Fruit fly (Drosophila melanogaster): Measurements from ENCODE around the gene CG33947.
"Not testable (repeated sequence)": the region's sequence is repeated elsewhere in the genome, so short reads cannot be mapped to it uniquely, and the experiment has no call there.

Gene CG33947

dm6 chr3L:11119396-11119900 is 23.2 kb downstream of the CG33947 start:
- TF ChIP-seq CG8478 (optimal IDR thresholded peaks at IDR 0.05) (no peak), pan (optimal IDR thresholded peaks at IDR 0.05) (no peak), EcR (GFP tag; optimal IDR thresholded peaks at IDR 0.05) (no peak)

- no peak for TF ChIP-seq psq (optimal IDR thresholded peaks at IDR 0.05)
Measured at dm6 chr3L:11119901-11120418, 23.7 kb downstream of the CG33947 start.

- no peak for TF ChIP-seq usp (GFP tag; optimal IDR thresholded peaks at IDR 0.05)
- no peak for TF ChIP-seq Dll (optimal IDR thresholded peaks at IDR 0.05)
- TF ChIP-seq EcR (GFP tag; optimal IDR thresholded peaks at IDR 0.05), result no peak
- TF ChIP-seq psq (optimal IDR thresholded peaks at IDR 0.05), result no peak
- no peak for TF ChIP-seq CG8478 (optimal IDR thresholded peaks at IDR 0.05)
- TF ChIP-seq pan (optimal IDR thresholded peaks at IDR 0.05), result no peak
Measured at dm6 chr3L:11120419-11120958, 24.2 kb downstream of the CG33947 start, which contains the start of the genes FoxK and mRpL2. TSS of gene FoxK (minus strand) at chr3L:11120783. TSS of gene mRpL2 (plus strand) at chr3L:11120847.

- TF ChIP-seq EcR (GFP tag; optimal IDR thresholded peaks at IDR 0.05), result no peak
- TF ChIP-seq pan (optimal IDR thresholded peaks at IDR 0.05), result no peak
- TF ChIP-seq usp (GFP tag; optimal IDR thresholded peaks at IDR 0.05), result no peak
- TF ChIP-seq psq (optimal IDR thresholded peaks at IDR 0.05), result no peak
- no peak for TF ChIP-seq Dll (optimal IDR thresholded peaks at IDR 0.05)
- no peak for TF ChIP-seq CG8478 (optimal IDR thresholded peaks at IDR 0.05)
Measured at dm6 chr3L:11123088-11123487, 26.8 kb downstream of the CG33947 start, which contains the start of the genes Ufd1 and NaPi-III. TSS of gene Ufd1 (minus strand) at chr3L:11123216. TSS of gene NaPi-III (plus strand) at chr3L:11123348.

dm6 chr3L:11123598-11124284 is 27.4 kb downstream of the CG33947 start:
- TF ChIP-seq Dll (optimal IDR thresholded peaks at IDR 0.05) (peak; percentile 90), pan (optimal IDR thresholded peaks at IDR 0.05) (no peak)

- TF ChIP-seq Dll (optimal IDR thresholded peaks at IDR 0.05) (no peak), pan (optimal IDR thresholded peaks at IDR 0.05) (no peak), psq (optimal IDR thresholded peaks at IDR 0.05) (no peak), EcR (GFP tag; optimal IDR thresholded peaks at IDR 0.05) (no peak), usp (GFP tag; optimal IDR thresholded peaks at IDR 0.05) (no peak), CG8478 (optimal IDR thresholded peaks at IDR 0.05) (no peak)
Measured at dm6 chr3L:11124439-11124838, 28.1 kb downstream of the CG33947 start.

- TF ChIP-seq EcR (GFP tag; optimal IDR thresholded peaks at IDR 0.05), result no peak
- no peak for TF ChIP-seq usp (GFP tag; optimal IDR thresholded peaks at IDR 0.05)
Measured at dm6 chr3L:11124841-11125240, 28.5 kb downstream of the CG33947 start.

dm6 chr3L:11125636-11126532 is 29.6 kb downstream of the CG33947 start:
- no peak for TF ChIP-seq Dll (optimal IDR thresholded peaks at IDR 0.05)
- TF ChIP-seq pan (optimal IDR thresholded peaks at IDR 0.05), result no peak
- TF ChIP-seq EcR (GFP tag; optimal IDR thresholded peaks at IDR 0.05), result no peak
- no peak for TF ChIP-seq CG8478 (optimal IDR thresholded peaks at IDR 0.05)
- TF ChIP-seq psq (optimal IDR thresholded peaks at IDR 0.05), result no peak
- TF ChIP-seq usp (GFP tag; optimal IDR thresholded peaks at IDR 0.05), result no peak

- no peak for TF ChIP-seq CG8478 (optimal IDR thresholded peaks at IDR 0.05)
- no peak for TF ChIP-seq psq (optimal IDR thresholded peaks at IDR 0.05)
- TF ChIP-seq Dll (optimal IDR thresholded peaks at IDR 0.05), result no peak
- no peak for TF ChIP-seq EcR (GFP tag; optimal IDR thresholded peaks at IDR 0.05)
- no peak for TF ChIP-seq usp (GFP tag; optimal IDR thresholded peaks at IDR 0.05)
- TF ChIP-seq pan (optimal IDR thresholded peaks at IDR 0.05), result no peak
Measured at dm6 chr3L:11130535-11130934, 34.2 kb downstream of the CG33947 start, which contains the start of gene nol. TSS of gene nol (plus strand) at chr3L:11130835.

- not testable (repeated sequence) for TF ChIP-seq psq, Dll, pan (optimal IDR thresholded peaks at IDR 0.05)
Measured at dm6 chr3L:11132055-11132454, 35.8 kb downstream of the CG33947 start, which contains the start of gene CG32074. TSS of gene CG32074 (minus strand) at chr3L:11132322.

- not testable (repeated sequence) for TF ChIP-seq usp (GFP tag; optimal IDR thresholded peaks at IDR 0.05); CG8478 (optimal IDR thresholded peaks at IDR 0.05); pan (optimal IDR thresholded peaks at IDR 0.05)
Measured at dm6 chr3L:11134886-11135285, 38.6 kb downstream of the CG33947 start, which contains the start of gene CG14143. TSS of gene CG14143 (plus strand) at chr3L:11134987.

dm6 chr3L:11135846-11136245 is 39.5 kb downstream of the CG33947 start, which contains the start of gene IRSp53:
TSS of gene IRSp53 (plus strand) at chr3L:11136049.
- TF ChIP-seq usp (GFP tag; optimal IDR thresholded peaks at IDR 0.05), result no peak
